Worm (Caenorhabditis elegans) whole organism, L4 larva: ENCODE results near the gene F13E9.5.

Experiments
- D1046.2 ChIP-seq: fragments of 200-800 bp; sonication (Bioruptor generic); IDR thresholded peaks from 2 replicates; pipeline ENCODE4 v1.3.6; 2022; ENCODE audit warnings: missing genetic modification characterization, missing compliant biosample characterization
- F26F4.8 ChIP-seq: fragments of 200-800 bp; sonication (Bioruptor generic); conservative IDR thresholded peaks from 2 replicates; pipeline ENCODE4 v1.3.6; 2022; ENCODE audit warnings: missing genetic modification characterization, missing compliant biosample characterization
- R02D3.7 ChIP-seq: fragments of 150-350 bp; sonication (generic microtip); optimal IDR thresholded peaks from 3 replicates; lab custom pipeline; 2014; ENCODE audit warnings: missing biosample characterization, missing genetic modification characterization
- T26A8.4 ChIP-seq: fragments of 200-800 bp; sonication (Bioruptor generic); IDR thresholded peaks from 2 replicates; pipeline ENCODE4 v1.3.6; 2022; ENCODE audit warnings: missing genetic modification characterization, missing compliant biosample characterization
- Y48G9A.11 ChIP-seq: fragments of 200-800 bp; sonication (Bioruptor generic); IDR thresholded peaks from 2 replicates; pipeline ENCODE4 v1.3.6; 2022; ENCODE audit warnings: missing genetic modification reagents, missing genetic modification characterization, missing compliant biosample characterization
- Y5F2A.4 ChIP-seq: fragments of 200-800 bp; sonication (Bioruptor generic); optimal IDR thresholded peaks from 2 replicates; lab custom pipeline; 2018; ENCODE audit warnings: mild to moderate bottlenecking, missing genetic modification characterization, missing compliant biosample characterization
- Y75B8A.6 ChIP-seq: fragments of 200-800 bp; sonication (Bioruptor generic); IDR thresholded peaks from 2 replicates; pipeline ENCODE4 v1.3.6; 2022; ENCODE audit warnings: missing genetic modification reagents, missing genetic modification characterization, missing compliant biosample characterization
- aha-1 ChIP-seq: fragments of 150-350 bp; peaks from one replicate; lab custom pipeline; 2014; ENCODE audit warnings: missing biosample characterization, missing genetic modification characterization
- aly-2 ChIP-seq: sonication (generic microtip); optimal IDR thresholded peaks from 2 replicates; lab custom pipeline; 2018; ENCODE audit warnings: missing biosample characterization, missing genetic modification characterization
- ama-1 ChIP-seq: fragments of 150-350 bp; optimal IDR thresholded peaks from 2 replicates; lab custom pipeline; 2014; ENCODE audit warnings: inconsistent platforms, mixed read lengths
- arid-1 ChIP-seq: fragments of 200-800 bp; sonication (Bioruptor generic); conservative IDR thresholded peaks from 2 replicates; pipeline ENCODE4 v1.3.6; 2022; ENCODE audit warnings: missing genetic modification reagents, missing genetic modification characterization, missing compliant biosample characterization
- ceh-20 ChIP-seq: fragments of 200-800 bp; sonication (Bioruptor generic); IDR thresholded peaks from 2 replicates; pipeline ENCODE4 v1.3.6; 2022; ENCODE audit warnings: missing genetic modification reagents, missing genetic modification characterization, missing compliant biosample characterization
- ceh-32 ChIP-seq: sonication (generic microtip); optimal IDR thresholded peaks from 2 replicates; lab custom pipeline; 2016; ENCODE audit warnings: mild to moderate bottlenecking, missing genetic modification characterization, missing compliant biosample characterization; ENCODE audit not compliant: poor library complexity
- ceh-44 ChIP-seq: fragments of 200-800 bp; sonication (Bioruptor generic); IDR thresholded peaks from 2 replicates; pipeline ENCODE4 v1.3.6; 2022; ENCODE audit warnings: missing genetic modification reagents, missing genetic modification characterization, missing compliant biosample characterization
- ceh-62 ChIP-seq: sonication (generic microtip); optimal IDR thresholded peaks from 2 replicates; lab custom pipeline; 2017; ENCODE audit warnings: missing biosample characterization, missing genetic modification characterization
- ctbp-1 ChIP-seq: fragments of 200-800 bp; sonication (Bioruptor generic); IDR thresholded peaks from 2 replicates; pipeline ENCODE4 v1.3.6; 2022; ENCODE audit warnings: missing genetic modification reagents, missing genetic modification characterization, missing compliant biosample characterization
- daf-16 ChIP-seq, 3 experiments: sonication (generic microtip); optimal IDR thresholded peaks; 2 replicates each; lab custom pipeline; 2016 to 2017; ENCODE audit warnings: missing genetic modification characterization in 3 of 3, missing genetic modification reagents in 3 of 3, mild to moderate bottlenecking in 2 of 3, missing compliant biosample characterization in 2 of 3, missing biosample characterization in 1 of 3, moderate library complexity in 1 of 3
- dmd-6 ChIP-seq: fragments of 200-800 bp; sonication (Bioruptor generic); IDR thresholded peaks from 2 replicates; pipeline ENCODE4 v1.3.6; 2022; ENCODE audit warnings: missing genetic modification reagents, missing genetic modification characterization, missing compliant biosample characterization
- dmd-9 ChIP-seq: fragments of 200-800 bp; sonication (Bioruptor generic); IDR thresholded peaks from 2 replicates; pipeline ENCODE4 v1.3.6; 2022; ENCODE audit warnings: missing genetic modification reagents, missing genetic modification characterization, missing compliant biosample characterization
- duxl-1 ChIP-seq: sonication (generic microtip); optimal IDR thresholded peaks from 2 replicates; lab custom pipeline; 2016; ENCODE audit warnings: mild to moderate bottlenecking, missing genetic modification characterization, moderate library complexity, missing compliant biosample characterization; ENCODE audit not compliant: poor library complexity
- dve-1 ChIP-seq: sonication (generic microtip); optimal IDR thresholded peaks from 2 replicates; lab custom pipeline; 2017; ENCODE audit warnings: antibody characterized with exemption, mild to moderate bottlenecking, missing genetic modification characterization, missing compliant biosample characterization; ENCODE audit not compliant: insufficient read depth
- gei-8 ChIP-seq: fragments of 200-800 bp; sonication (Bioruptor generic); optimal IDR thresholded peaks from 2 replicates; lab custom pipeline; 2018; ENCODE audit warnings: mild to moderate bottlenecking, missing genetic modification characterization, missing compliant biosample characterization
- hlh-11 ChIP-seq: fragments of 200-800 bp; sonication (Bioruptor generic); optimal IDR thresholded peaks from 2 replicates; lab custom pipeline; 2018; ENCODE audit warnings: mild to moderate bottlenecking, missing genetic modification characterization, missing compliant biosample characterization
- jun-1 ChIP-seq: fragments of 150-350 bp; optimal IDR thresholded peaks from 2 replicates; lab custom pipeline; 2014; ENCODE audit warnings: missing biosample characterization, missing genetic modification reagents, missing genetic modification characterization
- lim-7 ChIP-seq: fragments of 200-800 bp; sonication (Bioruptor generic); IDR thresholded peaks from 2 replicates; pipeline ENCODE4 v1.3.6; 2022; ENCODE audit warnings: missing genetic modification characterization, missing compliant biosample characterization
- lin-1 ChIP-seq: fragments of 200-800 bp; sonication (Bioruptor generic); IDR thresholded peaks from 2 replicates; pipeline ENCODE4 v1.3.6; 2022; ENCODE audit warnings: missing genetic modification reagents, missing genetic modification characterization, missing compliant biosample characterization
- lin-15B ChIP-seq: fragments of 150-350 bp; sonication (generic microtip); optimal IDR thresholded peaks from 3 replicates; lab custom pipeline; 2014; ENCODE audit warnings: missing biosample characterization, missing genetic modification characterization
- lin-38 ChIP-seq: fragments of 200-800 bp; sonication (Bioruptor generic); IDR thresholded peaks from 2 replicates; pipeline ENCODE4 v1.3.6; 2022; ENCODE audit warnings: missing genetic modification reagents, missing genetic modification characterization, missing compliant biosample characterization
- lsy-2 ChIP-seq, 2 experiments: fragments of 150-350 bp in 1 of 2; sonication (generic microtip) in 1 of 2; optimal IDR thresholded peaks; 2 replicates each; lab custom pipeline; 2014 to 2017; ENCODE audit warnings: missing biosample characterization in 2 of 2, missing genetic modification characterization in 2 of 2
- madf-9 ChIP-seq: fragments of 200-800 bp; sonication (Bioruptor generic); conservative IDR thresholded peaks from 2 replicates; pipeline ENCODE4 v1.3.6; 2022; ENCODE audit warnings: missing genetic modification reagents, missing genetic modification characterization, missing compliant biosample characterization
- mdl-1 ChIP-seq, 2 experiments: fragments of 150-350 bp in 1 of 2; sonication (generic microtip) in 1 of 2; optimal IDR thresholded peaks; 2 replicates each; lab custom pipeline; 2014 to 2017; ENCODE audit warnings: missing biosample characterization in 2 of 2, missing genetic modification characterization in 2 of 2
- mep-1 ChIP-seq: fragments of 150-350 bp; sonication (generic microtip); optimal IDR thresholded peaks from 3 replicates; lab custom pipeline; 2014; ENCODE audit warnings: missing biosample characterization, missing genetic modification characterization
- mes-2 ChIP-seq: sonication (generic microtip); optimal IDR thresholded peaks from 2 replicates; lab custom pipeline; 2016; ENCODE audit warnings: missing genotype, mild to moderate bottlenecking, missing genetic modification characterization, missing compliant biosample characterization; ENCODE audit not compliant: poor library complexity, severe bottlenecking
- nhr-102 ChIP-seq: sonication (generic microtip); optimal IDR thresholded peaks from 2 replicates; lab custom pipeline; 2016; ENCODE audit warnings: mild to moderate bottlenecking, missing genetic modification characterization, moderate library complexity, missing compliant biosample characterization
- nhr-25 ChIP-seq: sonication (generic microtip); optimal IDR thresholded peaks from 2 replicates; lab custom pipeline; 2017; ENCODE audit warnings: missing genetic modification characterization, mild to moderate bottlenecking, missing compliant biosample characterization, antibody characterized with exemption, moderate library complexity, borderline replicate concordance; ENCODE audit not compliant: insufficient read depth
- nhr-28 ChIP-seq: fragments of 150-350 bp; optimal IDR thresholded peaks from 2 replicates; lab custom pipeline; 2014; ENCODE audit warnings: missing biosample characterization, missing genetic modification characterization
- nhr-41 ChIP-seq: fragments of 200-800 bp; sonication (Bioruptor generic); IDR thresholded peaks from 2 replicates; pipeline ENCODE4 v1.3.6; 2022; ENCODE audit warnings: missing genetic modification reagents, missing genetic modification characterization, missing compliant biosample characterization
- nhr-42 ChIP-seq: fragments of 200-800 bp; sonication (Bioruptor generic); IDR thresholded peaks from 2 replicates; pipeline ENCODE4 v1.3.6; 2022; ENCODE audit warnings: missing genetic modification characterization, missing compliant biosample characterization
- nhr-6 ChIP-seq: fragments of 150-350 bp; optimal IDR thresholded peaks from 2 replicates; lab custom pipeline; 2014; ENCODE audit warnings: missing biosample characterization, missing genetic modification characterization
- php-3 ChIP-seq: fragments of 200-800 bp; sonication (Bioruptor generic); IDR thresholded peaks from 2 replicates; pipeline ENCODE4 v1.3.6; 2022; ENCODE audit warnings: missing genetic modification reagents, missing genetic modification characterization, missing compliant biosample characterization
- rbr-2 ChIP-seq: sonication (generic microtip); optimal IDR thresholded peaks from 2 replicates; lab custom pipeline; 2016; ENCODE audit warnings: missing genotype, missing genetic modification characterization, missing compliant biosample characterization
- snpc-1.2 ChIP-seq: fragments of 200-800 bp; sonication (Bioruptor generic); IDR thresholded peaks from 2 replicates; pipeline ENCODE4 v1.3.6; 2022; ENCODE audit warnings: missing genetic modification reagents, missing genetic modification characterization, missing compliant biosample characterization
- unc-39 ChIP-seq: sonication (generic microtip); optimal IDR thresholded peaks from 2 replicates; lab custom pipeline; 2017; ENCODE audit warnings: missing biosample characterization, missing genetic modification characterization
- unc-62 ChIP-seq, 3 experiments: fragments of 150-350 bp in 1 of 3; sonication (generic microtip); optimal IDR thresholded peaks in 2 of 3; peaks in 1 of 3; 1 replicate in 1 of 3; 2 replicates in 2 of 3; lab custom pipeline; 2014 to 2017; ENCODE audit warnings: missing biosample characterization in 3 of 3, missing genetic modification characterization in 3 of 3, missing genetic modification reagents in 3 of 3, missing genotype in 1 of 3
- zag-1 ChIP-seq: fragments of 150-350 bp; optimal IDR thresholded peaks from 2 replicates; lab custom pipeline; 2014; ENCODE audit warnings: missing biosample characterization, missing genetic modification characterization

Gene F13E9.5

ce11 chrIV:10842705-10843364, 41.3 kb downstream of the F13E9.5 start, which contains the start of gene T11G6.5 (continued):
- TF ChIP-seq aha-1 (tag; lab: Kevin White, UChicago) (peak; percentile 89), dmd-6 (GFP tag; lab: Robert Waterston, UW) (peak; percentile 25; the same call in 1 of the 2 replicates), rbr-2 (tag; lab: Kevin White, UChicago) (no peak), F26F4.8 (GFP tag; lab: Robert Waterston, UW) (no peak), zag-1 (tag; lab: Kevin White, UChicago) (no peak), daf-16 (GFP tag; optimal IDR thresholded peaks at IDR 0.05; lab: Kevin White, UChicago) (no peak), daf-16 (tag; optimal IDR thresholded peaks at IDR 0.05; lab: Kevin White, UChicago) (peak; percentile 7), Y48G9A.11 (GFP tag; lab: Robert Waterston, UW) (no peak), lin-1 (GFP tag; lab: Robert Waterston, UW) (no peak), unc-39 (tag; lab: Kevin White, UChicago) (no peak), nhr-25 (tag; lab: Kevin White, UChicago) (no peak), ceh-44 (GFP tag; lab: Robert Waterston, UW) (no peak), ama-1 (lab: Kevin White, UChicago) (peak; percentile 12), php-3 (GFP tag; lab: Robert Waterston, UW) (no peak), ctbp-1 (no peak), gei-8 (GFP tag; lab: Kevin White, UChicago) (no peak), nhr-41 (no peak), ceh-62 (tag; lab: Kevin White, UChicago) (no peak), Y5F2A.4 (GFP tag; lab: Kevin White, UChicago) (no peak), D1046.2 (GFP tag; lab: Robert Waterston, UW) (no peak), nhr-102 (tag; lab: Kevin White, UChicago) (no peak), mes-2 (tag; lab: Kevin White, UChicago) (peak; percentile 58), Y75B8A.6 (GFP tag; lab: Robert Waterston, UW) (no peak), lin-38 (GFP tag; lab: Robert Waterston, UW) (peak; percentile 25; the same call in 1 of the 2 replicates), lsy-2 (tag; optimal IDR thresholded peaks at IDR 0.05; lab: Kevin White, UChicago) (peak in 1 of 2 experiments; percentile 95), lin-15B (tag; lab: Kevin White, UChicago) (no peak), R02D3.7 (tag; lab: Kevin White, UChicago) (no peak), dve-1 (tag; lab: Kevin White, UChicago) (peak; percentile 26), dmd-9 (no peak), arid-1 (GFP tag; lab: Robert Waterston, UW) (no peak), nhr-42 (GFP tag; lab: Robert Waterston, UW) (no peak), jun-1 (tag; lab: Kevin White, UChicago) (no peak), madf-9 (GFP tag; lab: Robert Waterston, UW) (no peak), nhr-6 (tag; lab: Kevin White, UChicago) (no peak), aly-2 (tag; lab: Kevin White, UChicago) (no peak), hlh-11 (peak; percentile 14)
- TF ChIP-seq, all 104 proteins: peak for 16

- 0 out of 2 replicates have a peak, but pooled peaks have one; percentile 26 for TF ChIP-seq Y75B8A.6 (GFP tag; lab: Robert Waterston, UW)
- TF ChIP-seq lin-38 (GFP tag; lab: Robert Waterston, UW): 0 out of 2 replicates have a peak, but pooled peaks have one; percentile 22
- TF ChIP-seq ceh-32 (tag; lab: Kevin White, UChicago): no peak
- TF ChIP-seq unc-62 (GFP tag; optimal IDR thresholded peaks at IDR 0.05 in 1 of 2; lab: Kevin White, UChicago): peak in 1 of 2 experiments; percentile 3
- TF ChIP-seq unc-62 (tag; optimal IDR thresholded peaks at IDR 0.05; lab: Kevin White, UChicago): no peak
- TF ChIP-seq unc-39 (tag; lab: Kevin White, UChicago): no peak
- no peak for TF ChIP-seq nhr-28
- 0 out of 2 replicates have a peak, but pooled peaks have one; percentile 42 for TF ChIP-seq lim-7
- TF ChIP-seq duxl-1 (tag; lab: Kevin White, UChicago): no peak
- TF ChIP-seq mep-1: no peak
- TF ChIP-seq zag-1 (tag; lab: Kevin White, UChicago): no peak
- TF ChIP-seq lsy-2 (tag; optimal IDR thresholded peaks at IDR 0.05; lab: Kevin White, UChicago): peak in 1 of 2 experiments; percentile 23
- peak; percentile 29; the same call in 1 of the 2 replicates for TF ChIP-seq Y48G9A.11 (GFP tag; lab: Robert Waterston, UW)
- 0 out of 2 replicates have a peak, but pooled peaks have one; percentile 38 for TF ChIP-seq snpc-1.2 (GFP tag; lab: Robert Waterston, UW)
- no peak for TF ChIP-seq nhr-102 (tag; lab: Kevin White, UChicago)
- TF ChIP-seq T26A8.4 (GFP tag; lab: Robert Waterston, UW): no peak
- no peak for TF ChIP-seq ceh-20
- TF ChIP-seq aly-2 (tag; lab: Kevin White, UChicago): no peak
- no peak for TF ChIP-seq mdl-1 (tag; optimal IDR thresholded peaks at IDR 0.05; lab: Kevin White, UChicago)
- 0 out of 2 replicates have a peak, but pooled peaks have one; percentile 33 for TF ChIP-seq arid-1 (GFP tag; lab: Robert Waterston, UW)
Measured at ce11 chrIV:10842232-10842631, 41.9 kb downstream of the F13E9.5 start.
